Worm (Caenorhabditis elegans): ENCODE results near the gene W03C9.1.
A peak's percentile ranks its signal among the peaks of the same experiment; 100 is the strongest.

Gene W03C9.1

DNA sequence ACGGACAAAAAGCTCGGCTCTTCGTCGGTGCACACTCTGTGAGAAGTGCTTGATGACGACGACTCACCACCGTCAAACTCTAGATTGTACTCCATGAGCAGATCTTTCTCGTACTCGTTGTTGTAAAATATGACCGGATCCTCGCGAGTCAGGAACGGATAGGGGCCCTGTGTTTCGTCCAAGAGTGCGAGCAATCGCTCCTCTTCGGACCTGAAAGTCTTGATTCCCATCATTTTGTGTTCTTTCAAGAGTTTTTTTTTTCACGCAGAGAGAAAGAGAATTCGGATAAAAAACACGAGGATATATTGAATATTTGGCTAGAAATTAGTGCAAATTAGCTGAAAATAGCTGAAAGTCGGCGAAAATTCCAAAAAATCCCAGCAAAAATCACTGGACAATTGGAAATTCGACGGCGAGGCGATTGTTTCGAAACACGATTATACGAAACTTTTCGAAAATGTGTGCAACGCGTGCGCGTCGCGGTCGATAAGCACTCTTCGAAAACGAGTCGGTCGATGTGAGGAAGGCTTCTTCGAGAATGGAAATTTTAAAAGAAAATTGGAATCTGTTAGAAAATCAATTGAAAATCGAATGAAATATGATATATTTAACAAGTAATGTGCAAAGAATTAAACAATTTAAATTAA, 17.6 kb upstream of the W03C9.1 start, which contains the start of the genes ash-2 and Y17G7B.20:
ash-2 (plus strand) TSS at position 390 of the 647 bp plus-strand sequence.
Y17G7B.20 (minus strand) TSS at position 396 of the 647 bp plus-strand sequence.
- TF ChIP-seq sem-4 (tag; optimal IDR thresholded peaks at IDR 0.05) (no peak), C34F6.9 (tag; optimal IDR thresholded peaks at IDR 0.05) (peak; percentile 77), unc-62 (GFP tag; optimal IDR thresholded peaks at IDR 0.05) (no peak), zag-1 (tag; optimal IDR thresholded peaks at IDR 0.05) (peak; percentile 44), gmeb-1 (tag; optimal IDR thresholded peaks at IDR 0.05) (no peak), unc-39 (tag; optimal IDR thresholded peaks at IDR 0.05) (no peak), lsy-2 (tag; optimal IDR thresholded peaks at IDR 0.05) (peak in 1 of 2 experiments; percentile 23), unc-55 (GFP tag; optimal IDR thresholded peaks at IDR 0.05) (peak; percentile 23), elt-1 (tag; optimal IDR thresholded peaks at IDR 0.05) (no peak), skn-1 (tag; optimal IDR thresholded peaks at IDR 0.05) (no peak), lin-11 (tag; optimal IDR thresholded peaks at IDR 0.05) (no peak), ama-1 (optimal IDR thresholded peaks at IDR 0.05) (peak; percentile 64)

DNA sequence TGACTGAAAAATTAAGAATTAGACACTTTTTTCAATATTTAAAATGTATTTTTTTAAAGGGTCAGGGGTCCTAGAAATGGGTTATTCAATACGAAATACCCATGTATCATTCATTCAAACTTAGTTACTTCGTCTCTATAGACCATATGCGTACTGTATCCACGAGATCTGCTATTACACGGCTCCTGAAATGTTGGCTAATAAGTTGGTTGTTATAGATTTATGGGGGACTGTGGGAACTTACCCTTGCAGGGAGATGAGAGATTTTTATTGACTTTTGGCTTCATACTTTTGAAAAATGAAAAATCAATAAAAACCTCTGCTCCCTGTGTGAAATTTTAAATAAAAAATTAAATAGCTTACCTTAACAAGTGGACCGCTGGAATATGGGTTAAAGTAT, 17.0 kb upstream of the W03C9.1 start:
- TF ChIP-seq lin-13 (GFP tag; optimal IDR thresholded peaks at IDR 0.05) (no peak), mab-5 (tag; optimal IDR thresholded peaks at IDR 0.05) (no peak)

DNA sequence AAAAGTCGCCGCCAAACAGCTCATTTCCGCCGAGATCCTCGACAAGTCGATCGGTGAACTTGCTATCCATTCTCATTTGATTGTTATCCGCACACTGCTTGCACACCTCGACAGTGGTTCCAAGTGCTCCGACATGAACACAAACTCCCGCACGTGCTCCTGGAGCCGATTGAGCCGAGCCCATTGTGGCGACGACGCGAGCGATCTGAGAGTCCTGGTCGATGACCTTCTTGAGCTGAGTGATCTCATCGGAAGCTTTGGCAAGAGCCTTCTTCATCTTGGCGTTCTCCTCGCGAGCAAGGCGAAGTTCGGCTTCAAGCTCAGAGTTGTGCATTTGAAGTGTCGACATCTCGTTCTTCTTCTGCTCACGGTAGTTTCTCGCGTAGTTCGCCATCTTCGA, 16.6 kb upstream of the W03C9.1 start:
- TF ChIP-seq nhr-25 (tag; optimal IDR thresholded peaks at IDR 0.05), result no peak
- TF ChIP-seq R02D3.7 (tag; optimal IDR thresholded peaks at IDR 0.05), result no peak
- no peak for TF ChIP-seq alr-1 (tag; optimal IDR thresholded peaks at IDR 0.05)
- TF ChIP-seq Y55F3AM.14 (GFP tag; optimal IDR thresholded peaks at IDR 0.05), result no peak
- no peak for TF ChIP-seq unc-39 (tag; optimal IDR thresholded peaks at IDR 0.05)
- TF ChIP-seq nhr-129 (tag; optimal IDR thresholded peaks at IDR 0.05), result no peak
- TF ChIP-seq mdl-1 (tag; optimal IDR thresholded peaks at IDR 0.05), result no peak
- TF ChIP-seq snpc-4 (tag; optimal IDR thresholded peaks at IDR 0.05), result no peak
- no peak for TF ChIP-seq mbf-1 (tag; optimal IDR thresholded peaks at IDR 0.05)
- TF ChIP-seq ztf-11 (tag; optimal IDR thresholded peaks at IDR 0.05), result no peak
- no peak for TF ChIP-seq nhr-12 (tag; optimal IDR thresholded peaks at IDR 0.05)
- TF ChIP-seq sem-4 (tag; optimal IDR thresholded peaks at IDR 0.05), result no peak

DNA sequence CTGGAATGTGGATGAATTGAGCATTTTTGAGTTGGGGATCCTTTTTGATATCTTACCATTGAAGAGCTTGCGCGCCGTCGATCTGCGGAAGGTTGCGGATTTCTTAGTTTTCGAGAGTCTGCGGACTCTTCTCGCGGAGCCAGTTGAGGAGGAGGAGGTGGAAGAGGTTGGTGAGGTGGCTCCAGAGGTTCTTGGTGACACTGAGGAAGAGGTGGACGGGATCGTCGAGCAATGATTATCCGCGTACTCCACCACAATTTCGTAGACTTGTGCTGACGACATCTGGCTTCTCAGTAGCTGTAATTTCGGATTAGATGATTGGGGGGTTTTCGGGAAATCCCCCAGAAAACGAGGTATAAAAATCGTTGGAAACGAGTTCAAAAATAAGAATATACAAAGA, 15.4 kb upstream of the W03C9.1 start, which contains the start of gene Y17G7B.21:
Y17G7B.21 (minus strand) TSS at position 299 of the 400 bp plus-strand sequence.
- TF ChIP-seq ama-1 (optimal IDR thresholded peaks at IDR 0.05), result peak; percentile 70
- no peak for TF ChIP-seq zag-1 (tag; optimal IDR thresholded peaks at IDR 0.05)
- no peak for TF ChIP-seq ceh-16 (tag; optimal IDR thresholded peaks at IDR 0.05)
- TF ChIP-seq mbf-1 (tag; optimal IDR thresholded peaks at IDR 0.05), result no peak
- TF ChIP-seq nhr-237 (tag; optimal IDR thresholded peaks at IDR 0.05), result no peak
- no peak for TF ChIP-seq elt-1 (tag; optimal IDR thresholded peaks at IDR 0.05)

DNA sequence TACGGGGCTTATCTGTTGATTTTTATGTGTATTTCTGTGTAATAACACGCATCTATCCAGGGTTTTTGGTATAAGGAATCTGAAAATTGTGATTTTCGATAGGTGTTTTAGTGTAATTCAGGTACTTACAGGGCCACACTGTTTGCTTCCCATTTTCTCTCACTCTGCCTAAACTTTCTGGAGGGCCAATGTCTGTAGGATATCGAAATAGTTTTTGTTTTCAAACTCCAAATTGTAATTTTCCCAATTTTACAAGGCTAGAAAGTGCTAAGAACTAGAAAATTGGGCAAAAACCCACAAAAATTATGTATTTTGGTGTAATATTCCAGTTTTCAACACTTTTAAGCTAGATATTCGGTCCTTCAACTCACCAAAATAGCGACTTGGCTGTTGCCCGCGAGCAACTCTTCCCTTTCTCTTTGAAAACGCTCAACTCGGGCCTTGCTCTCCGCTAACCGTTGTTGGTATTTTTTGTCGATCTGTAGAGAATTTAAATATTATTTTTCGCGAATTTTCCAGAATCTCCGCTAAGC, 14.9 kb upstream of the W03C9.1 start:
- no peak for TF ChIP-seq Y55F3AM.14 (GFP tag; optimal IDR thresholded peaks at IDR 0.05)
- no peak for TF ChIP-seq lin-11 (tag; optimal IDR thresholded peaks at IDR 0.05)
- no peak for TF ChIP-seq aly-2 (tag; optimal IDR thresholded peaks at IDR 0.05)
- TF ChIP-seq ztf-1 (GFP tag; conservative IDR thresholded peaks at IDR 0.05), result no peak
- no peak for TF ChIP-seq unc-55 (GFP tag; optimal IDR thresholded peaks at IDR 0.05)
- no peak for TF ChIP-seq dmd-4 (tag; optimal IDR thresholded peaks at IDR 0.05)
- TF ChIP-seq lsy-2 (tag; optimal IDR thresholded peaks at IDR 0.05), result peak in 1 of 2 experiments; percentile 10
- no peak for TF ChIP-seq nhr-21 (tag; optimal IDR thresholded peaks at IDR 0.05)

DNA sequence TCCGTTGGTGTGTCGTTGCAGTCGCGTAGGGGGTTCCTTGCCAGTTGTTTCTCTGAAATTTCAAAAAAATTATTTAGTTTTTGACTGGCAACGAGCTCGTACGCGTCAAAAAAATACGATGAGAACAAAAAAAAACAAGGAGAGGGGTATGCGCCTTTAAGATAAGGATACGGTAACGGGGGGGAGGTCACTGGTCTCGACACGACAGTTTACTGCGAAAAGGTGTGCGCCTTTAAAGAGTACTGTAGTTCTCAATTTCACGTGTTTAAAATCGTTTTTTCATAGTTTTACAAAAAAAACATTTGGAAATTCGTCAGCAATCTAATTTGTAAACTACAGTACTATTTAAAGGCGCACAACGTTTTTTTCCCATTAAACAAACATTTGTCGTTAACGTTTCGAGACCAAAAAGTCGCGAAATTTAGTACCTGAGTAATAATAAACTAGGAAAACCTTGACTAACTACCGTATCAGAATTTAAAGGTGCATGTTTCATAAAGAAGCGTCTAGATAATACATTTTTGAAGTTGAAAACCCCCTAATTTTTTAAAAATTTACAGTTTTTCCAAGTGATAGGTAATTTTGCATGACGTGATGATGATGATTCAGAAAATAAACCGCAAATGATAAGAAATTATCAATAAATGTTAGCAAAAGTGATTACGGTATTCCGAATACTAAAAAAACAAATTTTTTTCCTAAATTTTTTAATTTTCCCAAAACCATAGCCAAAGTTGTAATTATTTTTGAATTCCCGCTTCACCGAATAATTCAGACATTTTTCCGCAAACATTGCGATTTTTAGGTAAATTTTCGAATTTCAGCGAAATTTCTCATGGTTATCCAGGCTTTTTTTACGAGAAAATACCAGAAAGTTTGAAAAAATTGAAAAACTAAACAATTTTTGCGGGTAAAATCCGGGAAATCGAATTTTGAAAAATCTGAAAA, 12.4 kb upstream of the W03C9.1 start:
- TF ChIP-seq sem-4 (tag; optimal IDR thresholded peaks at IDR 0.05) (no peak), mbf-1 (tag; optimal IDR thresholded peaks at IDR 0.05) (no peak), dmd-4 (tag; optimal IDR thresholded peaks at IDR 0.05) (no peak), elt-3 (tag; optimal IDR thresholded peaks at IDR 0.05) (no peak), ztf-4 (tag; optimal IDR thresholded peaks at IDR 0.05) (peak; percentile 58), unc-39 (tag; optimal IDR thresholded peaks at IDR 0.05) (no peak), lin-13 (GFP tag; optimal IDR thresholded peaks at IDR 0.05) (peak; percentile 46), nhr-129 (tag; optimal IDR thresholded peaks at IDR 0.05) (no peak), R02D3.7 (tag; optimal IDR thresholded peaks at IDR 0.05) (no peak), egl-27 (tag; optimal IDR thresholded peaks at IDR 0.05) (no peak), nhr-77 (tag; optimal IDR thresholded peaks at IDR 0.05) (no peak), nhr-23 (tag; optimal IDR thresholded peaks at IDR 0.05) (no peak), zag-1 (tag; optimal IDR thresholded peaks at IDR 0.05) (no peak), nhr-11 (tag; optimal IDR thresholded peaks at IDR 0.05) (no peak), nhr-25 (tag; optimal IDR thresholded peaks at IDR 0.05) (no peak), lin-39 (tag; optimal IDR thresholded peaks at IDR 0.05) (no peak), F13H6.1 (tag; optimal IDR thresholded peaks at IDR 0.05) (peak; percentile 8), nhr-12 (tag; optimal IDR thresholded peaks at IDR 0.05) (no peak), aly-2 (tag; optimal IDR thresholded peaks at IDR 0.05) (no peak), nhr-6 (tag; optimal IDR thresholded peaks at IDR 0.05) (no peak), ztf-1 (GFP tag; conservative IDR thresholded peaks at IDR 0.05) (0 out of 2 replicates have a peak, but pooled peaks have one; percentile 82), mdl-1 (tag; optimal IDR thresholded peaks at IDR 0.05) (no peak)

All from whole organism, L2 larva.